Worm (Caenorhabditis elegans) whole organism, mixed stage, embryonic: ENCODE results near the gene T02G5.7.

Source experiments
- ceh-43 ChIP-seq: fragments of 200-800 bp; sonication (Bioruptor generic); optimal IDR thresholded peaks from 2 replicates; lab custom pipeline; 2018; ENCODE audit warnings: mild to moderate bottlenecking, missing genetic modification characterization, moderate library complexity, missing compliant biosample characterization
- ham-2 ChIP-seq: fragments of 200-800 bp; sonication (Bioruptor generic); optimal IDR thresholded peaks from 2 replicates; lab custom pipeline; 2018; ENCODE audit warnings: mild to moderate bottlenecking, missing genetic modification characterization, missing compliant biosample characterization
- lin-13 ChIP-seq: fragments of 150-350 bp; optimal IDR thresholded peaks from 2 replicates; lab custom pipeline; 2014; ENCODE audit warnings: missing biosample characterization, missing genetic modification characterization
- lin-32 ChIP-seq: fragments of 200-800 bp; sonication (Bioruptor generic); optimal IDR thresholded peaks from 2 replicates; lab custom pipeline; 2018; ENCODE audit warnings: mild to moderate bottlenecking, missing genetic modification characterization, missing compliant biosample characterization
- mab-5 ChIP-seq: fragments of 150-350 bp; optimal IDR thresholded peaks from 2 replicates; lab custom pipeline; 2014; ENCODE audit warnings: missing biosample characterization, missing genetic modification characterization
- mep-1 ChIP-seq: fragments of 150-350 bp; optimal IDR thresholded peaks from 2 replicates; lab custom pipeline; 2017; ENCODE audit warnings: missing biosample characterization, missing genetic modification reagents, missing genetic modification characterization, inconsistent platforms
- nhr-237 ChIP-seq: fragments of 150-350 bp; optimal IDR thresholded peaks from 2 replicates; lab custom pipeline; 2014; ENCODE audit warnings: missing biosample characterization, missing genetic modification characterization
- nhr-76 ChIP-seq: sonication (generic microtip); optimal IDR thresholded peaks from 2 replicates; lab custom pipeline; 2017; ENCODE audit warnings: missing biosample characterization, missing genetic modification characterization
- pha-4 ChIP-seq: fragments of 150-350 bp; optimal IDR thresholded peaks from 2 replicates; lab custom pipeline; 2018; ENCODE audit warnings: missing biosample characterization, missing genetic modification reagents, missing genetic modification characterization
- snpc-4 ChIP-seq: fragments of 150-350 bp; optimal IDR thresholded peaks from 2 replicates; lab custom pipeline; 2014; ENCODE audit warnings: missing biosample characterization, missing genetic modification characterization
- sptf-1 ChIP-seq: sonication (generic microtip); optimal IDR thresholded peaks from 2 replicates; lab custom pipeline; 2017; ENCODE audit warnings: mild to moderate bottlenecking, missing genetic modification characterization, moderate library complexity, missing compliant biosample characterization
- ztf-11 ChIP-seq: fragments of 150-350 bp; optimal IDR thresholded peaks from 2 replicates; lab custom pipeline; 2014; ENCODE audit warnings: missing biosample characterization, missing genetic modification characterization

ce11 chrII:7122661-7123418 lies 47.4 kb downstream of the T02G5.7 start, which contains the start of gene F10E7.11:
- TF ChIP-seq ztf-11 (tag; lab: Kevin White, UChicago) = no peak
- no peak for TF ChIP-seq pha-4 (tag; lab: Kevin White, UChicago)
- TF ChIP-seq nhr-76 (tag; lab: Kevin White, UChicago) = no peak
- TF ChIP-seq lin-32 (GFP tag; lab: Kevin White, UChicago) = no peak
- TF ChIP-seq nhr-237 (tag; lab: Kevin White, UChicago) = no peak
- TF ChIP-seq ceh-43 (GFP tag; lab: Kevin White, UChicago) = no peak
- TF ChIP-seq sptf-1 = no peak
- TF ChIP-seq snpc-4 (tag; lab: Kevin White, UChicago) = no peak
- TF ChIP-seq ham-2 = no peak
- no peak for TF ChIP-seq mab-5
- TF ChIP-seq lin-13 (tag; lab: Kevin White, UChicago) = no peak
- TF ChIP-seq mep-1 = no peak
